Fruit fly (Drosophila melanogaster) whole organism, embryonic: ENCODE data around the gene TBC1D16.

Experiments used
- Ada2b ChIP-seq: fragments of 200-800 bp; sonication (Bioruptor generic); IDR thresholded peaks from 2 replicates; pipeline ENCODE4 v1.3.6; 2022; ENCODE audit warnings: missing biosample characterization, missing genetic modification characterization
- Blimp-1 ChIP-seq: fragments of 200-800 bp; sonication (Bioruptor generic); optimal IDR thresholded peaks from 3 replicates; lab custom pipeline; 2018; ENCODE audit warnings: missing biosample characterization, missing genetic modification characterization, mild to moderate bottlenecking, moderate library complexity, missing genetic modification reagents
- CG10274 ChIP-seq: fragments of 200-800 bp; sonication (Bioruptor generic); optimal IDR thresholded peaks from 3 replicates; lab custom pipeline; 2017; ENCODE audit warnings: missing biosample characterization, mild to moderate bottlenecking, missing genetic modification characterization
- CG11085 ChIP-seq: fragments of 200-800 bp; sonication (Bioruptor generic); IDR thresholded peaks from 2 replicates; pipeline ENCODE4 v1.3.6; 2022; ENCODE audit warnings: missing biosample characterization, missing genetic modification characterization
- CG11093 ChIP-seq: fragments of 200-800 bp; sonication (Bioruptor generic); IDR thresholded peaks from 3 replicates; pipeline ENCODE4 v1.3.6; 2022; ENCODE audit warnings: missing biosample characterization, missing genetic modification characterization
- CG11456 ChIP-seq: fragments of 200-800 bp; sonication (Bioruptor generic); IDR thresholded peaks from 3 replicates; pipeline ENCODE4 v1.3.6; 2022; ENCODE audit warnings: missing biosample characterization, missing genetic modification characterization
- CG12071 ChIP-seq: fragments of 200-800 bp; sonication (Bioruptor generic); optimal IDR thresholded peaks from 3 replicates; lab custom pipeline; 2018; ENCODE audit warnings: missing biosample characterization, mild to moderate bottlenecking, missing genetic modification characterization
- CG12659 ChIP-seq: fragments of 200-800 bp; sonication (Bioruptor generic); optimal IDR thresholded peaks from 3 replicates; lab custom pipeline; 2017; ENCODE audit warnings: mild to moderate bottlenecking, missing biosample characterization, missing genetic modification reagents, missing genetic modification characterization
- CG16813 ChIP-seq: fragments of 200-800 bp; sonication (Bioruptor generic); IDR thresholded peaks from 3 replicates; pipeline ENCODE4 v1.3.6; 2022; ENCODE audit warnings: missing biosample characterization, missing genetic modification characterization; ENCODE audit not compliant: partially characterized antibody
- CG34224 ChIP-seq: fragments of 200-800 bp; sonication (Bioruptor generic); IDR thresholded peaks from 3 replicates; pipeline ENCODE4 v1.3.6; 2022; ENCODE audit warnings: missing biosample characterization, missing genetic modification characterization; ENCODE audit not compliant: partially characterized antibody
- CG4707 ChIP-seq: fragments of 200-800 bp; sonication (Bioruptor generic); optimal IDR thresholded peaks from 2 replicates; lab custom pipeline; 2018; ENCODE audit warnings: missing biosample characterization, mild to moderate bottlenecking, missing genetic modification characterization, moderate library complexity
- CG5180 ChIP-seq: fragments of 200-800 bp; sonication (Bioruptor generic); optimal IDR thresholded peaks from 3 replicates; lab custom pipeline; 2017; ENCODE audit warnings: missing biosample characterization, missing genetic modification characterization, mild to moderate bottlenecking, moderate library complexity, missing genetic modification reagents
- CG6689 ChIP-seq: fragments of 200-800 bp; sonication (Bioruptor generic); IDR thresholded peaks from 2 replicates; pipeline ENCODE4 v1.3.6; 2022; ENCODE audit warnings: missing biosample characterization, missing genetic modification characterization
- CG7372 ChIP-seq: fragments of 200-800 bp; sonication (Bioruptor generic); IDR thresholded peaks from 2 replicates; pipeline ENCODE4 v1.3.6; 2022; ENCODE audit warnings: missing biosample characterization, missing genetic modification characterization
- CG7963 ChIP-seq: fragments of 200-800 bp; sonication (Bioruptor generic); IDR thresholded peaks from 3 replicates; pipeline ENCODE4 v1.3.6; 2022; ENCODE audit warnings: missing biosample characterization, missing genetic modification characterization; ENCODE audit not compliant: partially characterized antibody
- CG8359 ChIP-seq: fragments of 200-800 bp; sonication (Bioruptor generic); optimal IDR thresholded peaks from 2 replicates; lab custom pipeline; 2017; ENCODE audit warnings: missing biosample characterization, mild to moderate bottlenecking, missing genetic modification characterization, borderline replicate concordance
- CG9727 ChIP-seq: fragments of 200-800 bp; sonication (Bioruptor generic); optimal IDR thresholded peaks from 3 replicates; lab custom pipeline; 2017; ENCODE audit warnings: missing biosample characterization, mild to moderate bottlenecking, missing genetic modification characterization
- CG9797 ChIP-seq: fragments of 200-800 bp; sonication (Bioruptor generic); optimal IDR thresholded peaks from 3 replicates; lab custom pipeline; 2018; ENCODE audit warnings: missing biosample characterization, mild to moderate bottlenecking, missing genetic modification characterization
- CoRest ChIP-seq: fragments of 200-800 bp; sonication (Bioruptor generic); optimal IDR thresholded peaks from 3 replicates; lab custom pipeline; 2018; ENCODE audit warnings: missing biosample characterization, mild to moderate bottlenecking, missing genetic modification characterization, moderate library complexity
- D ChIP-seq, 2 experiments: fragments of 200-800 bp in 1 of 2; fragments of >200 bp in 1 of 2; sonication (Bioruptor generic) in 1 of 2; optimal IDR thresholded peaks; 2 replicates in 1 of 2; 3 replicates in 1 of 2; lab custom pipeline; 2017; ENCODE audit warnings: mild to moderate bottlenecking in 1 of 2, missing biosample characterization in 1 of 2, missing genetic modification characterization in 1 of 2, missing genetic modification reagents in 1 of 2
- E2f2 ChIP-seq: fragments of 200-800 bp; sonication (Bioruptor generic); IDR thresholded peaks from 2 replicates; pipeline ENCODE4 v1.3.6; 2022; ENCODE audit warnings: missing biosample characterization, missing genetic modification characterization
- Ets65A ChIP-seq: fragments of 200-800 bp; sonication (Bioruptor generic); peaks from one replicate; lab custom pipeline; 2016; ENCODE audit warnings: missing biosample characterization, missing genetic modification characterization
- Fer2 ChIP-seq: fragments of 200-800 bp; sonication (Bioruptor generic); optimal IDR thresholded peaks from 2 replicates; lab custom pipeline; 2018; ENCODE audit warnings: missing biosample characterization, mild to moderate bottlenecking, missing genetic modification characterization, moderate library complexity
- Gsc ChIP-seq: fragments of 200-800 bp; sonication (Bioruptor generic); IDR thresholded peaks from 2 replicates; pipeline ENCODE4 v1.3.6; 2022; ENCODE audit warnings: missing biosample characterization, missing genetic modification characterization
- HLHmδ ChIP-seq: fragments of 200-800 bp; sonication (Bioruptor generic); optimal IDR thresholded peaks from 2 replicates; lab custom pipeline; 2018; ENCODE audit warnings: missing biosample characterization, mild to moderate bottlenecking, missing genetic modification characterization, moderate library complexity
- Hr39 ChIP-seq: fragments of >200 bp; optimal IDR thresholded peaks from 2 replicates; lab custom pipeline; 2017
- Lhr ChIP-seq: fragments of 200-800 bp; sonication (Bioruptor generic); optimal IDR thresholded peaks from 3 replicates; lab custom pipeline; 2017; ENCODE audit warnings: mild to moderate bottlenecking, missing biosample characterization, missing genetic modification reagents, missing genetic modification characterization
- Meics ChIP-seq: fragments of 200-800 bp; sonication (Bioruptor generic); optimal IDR thresholded peaks from 2 replicates; lab custom pipeline; 2017; ENCODE audit warnings: missing biosample characterization, mild to moderate bottlenecking, missing genetic modification characterization
- NfI ChIP-seq: fragments of 200-800 bp; sonication (Bioruptor generic); optimal IDR thresholded peaks from 3 replicates; lab custom pipeline; 2018; ENCODE audit warnings: missing biosample characterization, mild to moderate bottlenecking, missing genetic modification characterization, moderate library complexity
- Optix ChIP-seq: fragments of 200-800 bp; sonication (Bioruptor generic); IDR thresholded peaks from 3 replicates; pipeline ENCODE4 v1.3.6; 2022; ENCODE audit warnings: missing biosample characterization, missing genetic modification characterization
- Pdp1 ChIP-seq, 2 experiments: fragments of 200-800 bp; sonication (Bioruptor generic); optimal IDR thresholded peaks; 3 replicates each; lab custom pipeline; 2016; ENCODE audit warnings: missing biosample characterization in 2 of 2, missing genetic modification characterization in 2 of 2, mild to moderate bottlenecking in 1 of 2, moderate library complexity in 1 of 2
- Rfx ChIP-seq: fragments of 200-800 bp; sonication (Bioruptor generic); IDR thresholded peaks from 2 replicates; pipeline ENCODE4 v1.3.6; 2022; ENCODE audit warnings: missing biosample characterization, missing genetic modification characterization
- Sox100B ChIP-seq: fragments of 200-800 bp; sonication (Bioruptor generic); optimal IDR thresholded peaks from 3 replicates; lab custom pipeline; 2018; ENCODE audit warnings: missing biosample characterization, mild to moderate bottlenecking, missing genetic modification characterization
- Taf1 ChIP-seq: fragments of 200-800 bp; sonication (Bioruptor generic); IDR thresholded peaks from 2 replicates; pipeline ENCODE4 v1.3.6; 2022; ENCODE audit warnings: missing biosample characterization, missing genetic modification characterization
- bowl ChIP-seq: fragments of 200-800 bp; sonication (Bioruptor generic); IDR thresholded peaks from 2 replicates; pipeline ENCODE4 v1.3.6; 2022; ENCODE audit warnings: missing biosample characterization, missing genetic modification characterization
- cad ChIP-seq: fragments of >200 bp; optimal IDR thresholded peaks from 2 replicates; lab custom pipeline; 2017; ENCODE audit warnings: missing biosample characterization, missing genetic modification characterization
- ci ChIP-seq: fragments of 200-800 bp; sonication (Bioruptor generic); IDR thresholded peaks from 3 replicates; pipeline ENCODE4 v1.3.6; 2022; ENCODE audit warnings: missing biosample characterization, missing genetic modification characterization
- ems ChIP-seq: fragments of 200-800 bp; sonication (Bioruptor generic); optimal IDR thresholded peaks from 3 replicates; lab custom pipeline; 2016; ENCODE audit warnings: missing biosample characterization, missing genetic modification characterization
- ftz-f1 ChIP-seq: fragments of 200-800 bp; sonication (Bioruptor generic); optimal IDR thresholded peaks from 2 replicates; lab custom pipeline; 2016; ENCODE audit warnings: missing biosample characterization, missing genetic modification characterization
- gfzf ChIP-seq: fragments of 200-800 bp; sonication (Bioruptor generic); optimal IDR thresholded peaks from 2 replicates; lab custom pipeline; 2016; ENCODE audit warnings: missing biosample characterization, mild to moderate bottlenecking, missing genetic modification characterization, moderate library complexity
- kah ChIP-seq: fragments of 200-800 bp; sonication (Bioruptor generic); optimal IDR thresholded peaks from 2 replicates; lab custom pipeline; 2018; ENCODE audit warnings: missing biosample characterization, mild to moderate bottlenecking, missing genetic modification characterization
- lbe ChIP-seq: fragments of 200-800 bp; sonication (Bioruptor generic); optimal IDR thresholded peaks from 2 replicates; lab custom pipeline; 2016; ENCODE audit warnings: missing biosample characterization, mild to moderate bottlenecking, missing genetic modification characterization
- lov ChIP-seq, 2 experiments: fragments of 200-800 bp in 1 of 2; fragments of >200 bp in 1 of 2; sonication (Bioruptor generic) in 1 of 2; IDR thresholded peaks in 1 of 2; optimal IDR thresholded peaks in 1 of 2; 2 replicates in 1 of 2; 3 replicates in 1 of 2; pipeline versions ENCODE4 v1.3.6 to Lab custom; 2017 to 2022; ENCODE audit warnings: missing biosample characterization in 1 of 2, missing genetic modification characterization in 1 of 2
- org-1 ChIP-seq: fragments of 200-800 bp; sonication (Bioruptor generic); optimal IDR thresholded peaks from 2 replicates; lab custom pipeline; 2017; ENCODE audit warnings: missing biosample characterization, missing genetic modification characterization
- otp ChIP-seq: fragments of 200-800 bp; sonication (Bioruptor generic); IDR thresholded peaks from 3 replicates; pipeline ENCODE4, ENCODE4 v1.3.6; 2022; ENCODE audit warnings: missing biosample characterization, missing genetic modification characterization
- sc ChIP-seq, 3 experiments: fragments of >200 bp in 2 of 3; fragments of 200-800 bp in 1 of 3; sonication (Bioruptor generic) in 1 of 3; optimal IDR thresholded peaks; 2 replicates in 2 of 3; 3 replicates in 1 of 3; lab custom pipeline; 2017; ENCODE audit warnings: mild to moderate bottlenecking in 1 of 3, missing biosample characterization in 1 of 3, missing genetic modification characterization in 1 of 3, missing genetic modification reagents in 1 of 3
- tin ChIP-seq: fragments of 200-800 bp; sonication (Bioruptor generic); optimal IDR thresholded peaks from 3 replicates; lab custom pipeline; 2016; ENCODE audit warnings: missing biosample characterization, missing genetic modification characterization
- vvl ChIP-seq: fragments of 200-800 bp; sonication (Bioruptor generic); IDR thresholded peaks from 2 replicates; pipeline ENCODE4 v1.3.6; 2022; ENCODE audit warnings: missing biosample characterization, missing genetic modification characterization
- yki ChIP-seq: fragments of >200 bp; optimal IDR thresholded peaks from 3 replicates; lab custom pipeline; 2018

Gene TBC1D16

DNA sequence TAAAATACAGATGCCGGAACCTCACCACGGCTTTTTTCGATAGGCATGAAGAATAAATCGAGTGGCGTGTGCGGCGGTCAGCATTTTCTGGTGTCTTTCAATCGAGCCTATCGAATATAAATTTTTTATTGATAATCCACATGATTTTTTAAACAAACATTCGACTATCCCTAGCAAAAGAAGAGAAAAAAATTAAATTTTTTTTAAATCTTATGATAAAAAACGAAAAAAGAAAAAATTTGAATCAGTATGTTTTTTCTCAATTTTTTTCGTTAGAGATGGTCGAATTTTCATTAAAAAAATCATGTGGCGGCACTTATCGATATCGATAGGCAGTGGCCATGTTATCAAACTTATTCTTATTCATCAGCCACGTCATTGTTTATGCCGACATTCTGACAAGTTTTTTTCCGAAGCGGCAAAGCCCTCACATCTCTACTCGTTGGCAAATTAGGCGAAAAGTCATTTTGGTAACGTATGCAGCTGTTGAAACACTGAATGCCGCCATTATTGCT, 8.9 kb downstream of the TBC1D16 start, which contains the start of the genes SmB and KdelR (continued):
- TF ChIP-seq CG4707 (GFP tag; lab: Kevin White, UChicago) = no peak
- TF ChIP-seq Pdp1 (GFP tag; optimal IDR thresholded peaks at IDR 0.05; lab: Kevin White, UChicago) = no peak
- no peak for TF ChIP-seq lov (optimal IDR thresholded peaks at IDR 0.05; lab: Kevin White, UChicago)
- TF ChIP-seq lov (GFP tag; IDR thresholded peaks at IDR 0.05; lab: Robert Waterston, UW) = no peak
- TF ChIP-seq Meics (GFP tag; lab: Kevin White, UChicago) = no peak
- TF ChIP-seq Ets65A (GFP tag; lab: Kevin White, UChicago) = no peak
- TF ChIP-seq CG7963 = peak; percentile 76
- no peak for TF ChIP-seq CG10274 (GFP tag; lab: Kevin White, UChicago)
- TF ChIP-seq Gsc (GFP tag; lab: Robert Waterston, UW) = no peak
- no peak for TF ChIP-seq CG11093 (GFP tag; lab: Robert Waterston, UW)
- no peak for TF ChIP-seq otp (GFP tag; lab: Robert Waterston, UW)
- TF ChIP-seq Lhr (GFP tag; lab: Kevin White, UChicago) = peak; percentile 56
- no peak for TF ChIP-seq sc (optimal IDR thresholded peaks at IDR 0.05; lab: Kevin White, UChicago)
- no peak for TF ChIP-seq sc (GFP tag; optimal IDR thresholded peaks at IDR 0.05; lab: Kevin White, UChicago)
- TF ChIP-seq org-1 (GFP tag; lab: Kevin White, UChicago) = no peak
- no peak for TF ChIP-seq Ada2b (GFP tag; lab: Robert Waterston, UW)
- peak; percentile 16 for TF ChIP-seq CoRest (tag; lab: Kevin White, UChicago)
- TF ChIP-seq ftz-f1 (GFP tag; lab: Kevin White, UChicago) = no peak
- peak; percentile 83 for TF ChIP-seq CG34224 (GFP tag; lab: Robert Waterston, UW)
- no peak for TF ChIP-seq ems
- no peak for TF ChIP-seq D (optimal IDR thresholded peaks at IDR 0.05; lab: Kevin White, UChicago)
- no peak for TF ChIP-seq D (GFP tag; optimal IDR thresholded peaks at IDR 0.05; lab: Kevin White, UChicago)
- no peak for TF ChIP-seq Blimp-1
- no peak for TF ChIP-seq CG6689 (GFP tag; lab: Robert Waterston, UW)
- peak; percentile 67 for TF ChIP-seq lbe (GFP tag; lab: Kevin White, UChicago)
- TF ChIP-seq Rfx (GFP tag; lab: Robert Waterston, UW) = no peak
- TF ChIP-seq CG9727 (GFP tag; lab: Kevin White, UChicago) = peak; percentile 42
- TF ChIP-seq yki (lab: Kevin White, UChicago) = no peak
- TF ChIP-seq bowl (GFP tag; lab: Robert Waterston, UW) = no peak
- TF ChIP-seq CG8359 = no peak
- no peak for TF ChIP-seq ci (GFP tag; lab: Robert Waterston, UW)
- peak; percentile 61 for TF ChIP-seq gfzf
- peak; percentile 48 for TF ChIP-seq Sox100B (GFP tag; lab: Kevin White, UChicago)
- peak; percentile 56 for TF ChIP-seq CG9797
- TF ChIP-seq CG12071 = no peak
- TF ChIP-seq NfI (GFP tag; lab: Kevin White, UChicago) = no peak
- TF ChIP-seq Taf1 (GFP tag; lab: Robert Waterston, UW) = no peak
- TF ChIP-seq Fer2 (tag; lab: Kevin White, UChicago) = no peak
- no peak for TF ChIP-seq cad (GFP tag; lab: Kevin White, UChicago)
- peak; percentile 68; the same call in 1 of the 2 replicates for TF ChIP-seq E2f2 (GFP tag; lab: Robert Waterston, UW)
- TF ChIP-seq tin (GFP tag; lab: Kevin White, UChicago) = peak; percentile 22
- TF ChIP-seq HLHmδ = no peak
- no peak for TF ChIP-seq Hr39 (lab: Kevin White, UChicago)
- TF ChIP-seq CG5180 (GFP tag; lab: Kevin White, UChicago) = no peak
- peak; percentile 82 for TF ChIP-seq CG16813 (GFP tag; lab: Robert Waterston, UW)
- TF ChIP-seq CG11456 = no peak
- peak; percentile 82 for TF ChIP-seq CG12659 (GFP tag; lab: Kevin White, UChicago)
- no peak for TF ChIP-seq kah
- no peak for TF ChIP-seq CG11085
- no peak for TF ChIP-seq Optix (GFP tag; lab: Robert Waterston, UW)
- TF ChIP-seq CG7372 (GFP tag; lab: Robert Waterston, UW) = no peak
- TF ChIP-seq vvl (GFP tag; lab: Robert Waterston, UW) = 0 out of 2 replicates have a peak, but pooled peaks have one; percentile 6
